Fruit fly (Drosophila melanogaster) whole organism, embryonic: ENCODE data around the gene mAChR-C.
A peak's percentile ranks its signal among the peaks of the same experiment; 100 is the strongest.

Experiments
- Ada2b ChIP-seq: fragments of 200-800 bp; sonication (Bioruptor generic); IDR thresholded peaks from 2 replicates; pipeline ENCODE4 v1.3.6; 2022; ENCODE audit warnings: missing biosample characterization, missing genetic modification characterization
- Adf1 ChIP-seq: fragments of 200-800 bp; sonication (Bioruptor generic); IDR thresholded peaks from 2 replicates; pipeline ENCODE4 v1.3.6; 2022; ENCODE audit warnings: missing biosample characterization, missing genetic modification characterization
- CG10431 ChIP-seq: fragments of 200-800 bp; sonication (Bioruptor generic); optimal IDR thresholded peaks from 3 replicates; lab custom pipeline; 2018; ENCODE audit warnings: missing biosample characterization, mild to moderate bottlenecking, missing genetic modification characterization
- CG10462 ChIP-seq: fragments of 200-800 bp; sonication (Bioruptor generic); optimal IDR thresholded peaks from 2 replicates; lab custom pipeline; 2016; ENCODE audit warnings: missing biosample characterization, missing genetic modification characterization
- CG12104 ChIP-seq: fragments of 200-800 bp; sonication (Bioruptor generic); optimal IDR thresholded peaks from 3 replicates; lab custom pipeline; 2016; ENCODE audit warnings: missing biosample characterization, missing genetic modification characterization
- CG12155 ChIP-seq: fragments of 200-800 bp; sonication (Bioruptor generic); optimal IDR thresholded peaks from 3 replicates; lab custom pipeline; 2016; ENCODE audit warnings: missing biosample characterization, missing genetic modification characterization
- CG14965 ChIP-seq: fragments of 200-800 bp; sonication (Bioruptor generic); optimal IDR thresholded peaks from 2 replicates; lab custom pipeline; 2016; ENCODE audit warnings: missing biosample characterization, missing genetic modification characterization, borderline replicate concordance
- CG15479 ChIP-seq: fragments of 200-800 bp; sonication (Bioruptor generic); optimal IDR thresholded peaks from 3 replicates; lab custom pipeline; 2019; ENCODE audit warnings: missing biosample characterization, mild to moderate bottlenecking, missing genetic modification characterization, moderate library complexity
- CG16813 ChIP-seq: fragments of 200-800 bp; sonication (Bioruptor generic); IDR thresholded peaks from 3 replicates; pipeline ENCODE4 v1.3.6; 2022; ENCODE audit warnings: missing biosample characterization, missing genetic modification characterization; ENCODE audit not compliant: partially characterized antibody
- CG17802 ChIP-seq: fragments of 200-800 bp; sonication (Bioruptor generic); optimal IDR thresholded peaks from 2 replicates; lab custom pipeline; 2018; ENCODE audit warnings: missing biosample characterization, mild to moderate bottlenecking, missing genetic modification characterization, moderate library complexity
- CG18599 ChIP-seq: fragments of 200-800 bp; sonication (Bioruptor generic); optimal IDR thresholded peaks from 3 replicates; lab custom pipeline; 2017; ENCODE audit warnings: missing biosample characterization, missing genetic modification characterization, mild to moderate bottlenecking, moderate library complexity, missing genetic modification reagents
- CG2199 ChIP-seq: fragments of 200-800 bp; sonication (Bioruptor generic); IDR thresholded peaks from 3 replicates; pipeline ENCODE4 v1.3.6; 2022; ENCODE audit warnings: missing biosample characterization, missing genetic modification characterization
- CG7372 ChIP-seq: fragments of 200-800 bp; sonication (Bioruptor generic); IDR thresholded peaks from 2 replicates; pipeline ENCODE4 v1.3.6; 2022; ENCODE audit warnings: missing biosample characterization, missing genetic modification characterization
- CG7987 ChIP-seq: fragments of 200-800 bp; sonication (Bioruptor generic); optimal IDR thresholded peaks from 2 replicates; lab custom pipeline; 2018; ENCODE audit warnings: missing biosample characterization, mild to moderate bottlenecking, missing genetic modification characterization, moderate library complexity
- CG8089 ChIP-seq: fragments of 200-800 bp; sonication (Bioruptor generic); optimal IDR thresholded peaks from 3 replicates; lab custom pipeline; 2016; ENCODE audit warnings: missing biosample characterization, missing genetic modification characterization
- CG8281 ChIP-seq: fragments of 200-800 bp; sonication (Bioruptor generic); optimal IDR thresholded peaks from 2 replicates; lab custom pipeline; 2018; ENCODE audit warnings: missing biosample characterization, mild to moderate bottlenecking, missing genetic modification characterization, moderate library complexity
- CG8359 ChIP-seq: fragments of 200-800 bp; sonication (Bioruptor generic); optimal IDR thresholded peaks from 2 replicates; lab custom pipeline; 2017; ENCODE audit warnings: missing biosample characterization, mild to moderate bottlenecking, missing genetic modification characterization, borderline replicate concordance
- CG8765 ChIP-seq: fragments of 200-800 bp; sonication (Bioruptor generic); IDR thresholded peaks from 2 replicates; pipeline ENCODE4 v1.3.6; 2022; ENCODE audit warnings: missing biosample characterization, missing genetic modification characterization
- CG9932 ChIP-seq: fragments of 200-800 bp; sonication (Bioruptor generic); IDR thresholded peaks from 2 replicates; pipeline ENCODE4 v1.3.6; 2022; ENCODE audit warnings: missing biosample characterization, missing genetic modification characterization
- CrebB ChIP-seq: fragments of 200-800 bp; sonication (Bioruptor generic); optimal IDR thresholded peaks from 3 replicates; lab custom pipeline; 2018; ENCODE audit warnings: missing biosample characterization, mild to moderate bottlenecking, missing genetic modification characterization
- Doc2 ChIP-seq: fragments of 200-800 bp; sonication (Bioruptor generic); IDR thresholded peaks from 2 replicates; pipeline ENCODE4 v1.3.6; 2022; ENCODE audit warnings: missing biosample characterization, missing genetic modification characterization
- E2f1 ChIP-seq: fragments of 200-800 bp; sonication (Bioruptor generic); IDR thresholded peaks from 2 replicates; pipeline ENCODE4 v1.3.6; 2022; ENCODE audit warnings: missing biosample characterization, missing genetic modification characterization
- E2f2 ChIP-seq: fragments of 200-800 bp; sonication (Bioruptor generic); IDR thresholded peaks from 2 replicates; pipeline ENCODE4 v1.3.6; 2022; ENCODE audit warnings: missing biosample characterization, missing genetic modification characterization
- Fer3 ChIP-seq: fragments of 200-800 bp; sonication (Bioruptor generic); optimal IDR thresholded peaks from 2 replicates; lab custom pipeline; 2018; ENCODE audit warnings: missing biosample characterization, mild to moderate bottlenecking, missing genetic modification characterization, moderate library complexity
- Hand ChIP-seq: fragments of 200-800 bp; sonication (Bioruptor generic); optimal IDR thresholded peaks from 2 replicates; lab custom pipeline; 2017; ENCODE audit warnings: mild to moderate bottlenecking, missing biosample characterization, missing genetic modification reagents, missing genetic modification characterization
- NC2α ChIP-seq: fragments of 200-800 bp; sonication (Bioruptor generic); optimal IDR thresholded peaks from 2 replicates; lab custom pipeline; 2016; ENCODE audit warnings: missing biosample characterization, missing genetic modification characterization
- Sin3A ChIP-seq: fragments of >200 bp; optimal IDR thresholded peaks from 2 replicates; lab custom pipeline; 2018
- Six4 ChIP-seq: fragments of 200-800 bp; sonication (Bioruptor generic); optimal IDR thresholded peaks from 2 replicates; lab custom pipeline; 2016; ENCODE audit warnings: missing biosample characterization, missing genetic modification characterization
- Spps ChIP-seq: fragments of 200-800 bp; sonication (Bioruptor generic); optimal IDR thresholded peaks from 2 replicates; lab custom pipeline; 2018; ENCODE audit warnings: missing biosample characterization, mild to moderate bottlenecking, missing genetic modification characterization
- Taf1 ChIP-seq: fragments of 200-800 bp; sonication (Bioruptor generic); IDR thresholded peaks from 2 replicates; pipeline ENCODE4 v1.3.6; 2022; ENCODE audit warnings: missing biosample characterization, missing genetic modification characterization
- ara ChIP-seq: fragments of 200-800 bp; sonication (Bioruptor generic); IDR thresholded peaks from 2 replicates; pipeline ENCODE4 v1.3.6; 2022; ENCODE audit warnings: missing biosample characterization, missing genetic modification characterization
- az2 ChIP-seq: fragments of 200-800 bp; sonication (Bioruptor generic); optimal IDR thresholded peaks from 3 replicates; lab custom pipeline; 2016; ENCODE audit warnings: missing biosample characterization, missing genetic modification characterization
- chinmo ChIP-seq: fragments of 200-800 bp; sonication (Bioruptor generic); IDR thresholded peaks from 4 replicates; pipeline ENCODE4 v1.3.6; 2022; ENCODE audit warnings: missing biosample characterization, missing genetic modification characterization; ENCODE audit not compliant: partially characterized antibody
- ci ChIP-seq: fragments of 200-800 bp; sonication (Bioruptor generic); IDR thresholded peaks from 3 replicates; pipeline ENCODE4 v1.3.6; 2022; ENCODE audit warnings: missing biosample characterization, missing genetic modification characterization
- croc ChIP-seq: fragments of 200-800 bp; sonication (Bioruptor generic); conservative IDR thresholded peaks from 3 replicates; pipeline ENCODE4 v1.3.6; 2022; ENCODE audit warnings: missing biosample characterization, missing genetic modification characterization
- da ChIP-seq: fragments of 200-800 bp; sonication (Bioruptor generic); optimal IDR thresholded peaks from 2 replicates; lab custom pipeline; 2016; ENCODE audit warnings: missing biosample characterization, missing genetic modification characterization
- ems ChIP-seq: fragments of 200-800 bp; sonication (Bioruptor generic); optimal IDR thresholded peaks from 3 replicates; lab custom pipeline; 2016; ENCODE audit warnings: missing biosample characterization, missing genetic modification characterization
- grn ChIP-seq: fragments of 200-800 bp; sonication (Bioruptor generic); optimal IDR thresholded peaks from 3 replicates; lab custom pipeline; 2017; ENCODE audit warnings: missing biosample characterization, missing genetic modification characterization
- hb ChIP-seq: fragments of 200-800 bp; sonication (Bioruptor generic); IDR thresholded peaks from 3 replicates; pipeline ENCODE4 v1.3.6; 2022; ENCODE audit warnings: missing biosample characterization, missing genetic modification characterization; ENCODE audit not compliant: partially characterized antibody
- kah ChIP-seq: fragments of 200-800 bp; sonication (Bioruptor generic); optimal IDR thresholded peaks from 2 replicates; lab custom pipeline; 2018; ENCODE audit warnings: missing biosample characterization, mild to moderate bottlenecking, missing genetic modification characterization
- org-1 ChIP-seq: fragments of 200-800 bp; sonication (Bioruptor generic); optimal IDR thresholded peaks from 2 replicates; lab custom pipeline; 2017; ENCODE audit warnings: missing biosample characterization, missing genetic modification characterization
- pnt ChIP-seq: fragments of 200-800 bp; sonication (Bioruptor generic); optimal IDR thresholded peaks from 3 replicates; lab custom pipeline; 2016; ENCODE audit warnings: missing biosample characterization, missing genetic modification characterization
- schlank ChIP-seq: fragments of 200-800 bp; sonication (Bioruptor generic); optimal IDR thresholded peaks from 2 replicates; lab custom pipeline; 2018; ENCODE audit warnings: missing biosample characterization, mild to moderate bottlenecking, missing genetic modification characterization
- sima ChIP-seq: fragments of 200-800 bp; sonication (Bioruptor generic); optimal IDR thresholded peaks from 2 replicates; lab custom pipeline; 2016; ENCODE audit warnings: missing biosample characterization, missing genetic modification characterization
- slp2 ChIP-seq: fragments of 200-800 bp; sonication (Bioruptor generic); optimal IDR thresholded peaks from 2 replicates; lab custom pipeline; 2016; ENCODE audit warnings: missing biosample characterization, missing genetic modification characterization
- trem ChIP-seq: fragments of 200-800 bp; optimal IDR thresholded peaks from 3 replicates; lab custom pipeline; 2019; ENCODE audit warnings: missing biosample characterization, mild to moderate bottlenecking, missing genetic modification characterization, moderate library complexity
- twi ChIP-seq: fragments of 200-800 bp; optimal IDR thresholded peaks from 2 replicates; lab custom pipeline; 2019; ENCODE audit warnings: missing biosample characterization, mild to moderate bottlenecking, missing genetic modification characterization, moderate library complexity
- tx ChIP-seq: fragments of 200-800 bp; sonication (Bioruptor generic); optimal IDR thresholded peaks from 2 replicates; lab custom pipeline; 2016; ENCODE audit warnings: missing biosample characterization, missing genetic modification characterization
- vfl ChIP-seq: fragments of 200-800 bp; sonication (Bioruptor generic); optimal IDR thresholded peaks from 2 replicates; lab custom pipeline; 2016; ENCODE audit warnings: missing biosample characterization, missing genetic modification characterization
- vvl ChIP-seq: fragments of 200-800 bp; sonication (Bioruptor generic); IDR thresholded peaks from 2 replicates; pipeline ENCODE4 v1.3.6; 2022; ENCODE audit warnings: missing biosample characterization, missing genetic modification characterization

The mAChR-C gene

dm6 chrX:6859756-6860412 is 27.4 kb upstream of the mAChR-C start (continued):
- TF ChIP-seq grn (GFP tag; lab: Kevin White, UChicago): no peak
- peak; percentile 70 for TF ChIP-seq Six4 (GFP tag; lab: Kevin White, UChicago)
- peak; percentile 64 for TF ChIP-seq CG8089 (GFP tag; lab: Kevin White, UChicago)
- peak; percentile 84 for TF ChIP-seq pnt
- no peak for TF ChIP-seq twi
- peak; percentile 79 for TF ChIP-seq CG12155
- peak; percentile 1 for TF ChIP-seq az2 (GFP tag; lab: Kevin White, UChicago)
- TF ChIP-seq CG17802 (tag; lab: Kevin White, UChicago): no peak
- peak; percentile 86 for TF ChIP-seq CG12104 (GFP tag; lab: Kevin White, UChicago)
- TF ChIP-seq da (GFP tag; lab: Kevin White, UChicago): no peak
- no peak for TF ChIP-seq CG14965
- TF ChIP-seq ems (GFP tag; lab: Kevin White, UChicago): peak; percentile 79
- peak; percentile 88 for TF ChIP-seq Adf1 (GFP tag; lab: Robert Waterston, UW)
- peak; percentile 71 for TF ChIP-seq croc (GFP tag; lab: Robert Waterston, UW)
- 0 out of 2 replicates have a peak, but pooled peaks have one; percentile 36 for TF ChIP-seq ara (GFP tag; lab: Robert Waterston, UW)
- TF ChIP-seq CG8359: peak; percentile 59
- no peak for TF ChIP-seq CG15479 (GFP tag; lab: Kevin White, UChicago)
- no peak for TF ChIP-seq E2f2
- TF ChIP-seq Taf1: peak; percentile 59; the same call in 1 of the 2 replicates
- peak; percentile 89 for TF ChIP-seq slp2 (GFP tag; lab: Kevin White, UChicago)
- TF ChIP-seq CG18599 (GFP tag; lab: Kevin White, UChicago): peak; percentile 82
- TF ChIP-seq CG10462 (GFP tag; lab: Kevin White, UChicago): no peak
- TF ChIP-seq kah (GFP tag; lab: Kevin White, UChicago): no peak
- TF ChIP-seq Ada2b (GFP tag; lab: Robert Waterston, UW): peak; percentile 49
- peak; percentile 67; the same call in 1 of the 2 replicates for TF ChIP-seq vvl (GFP tag; lab: Robert Waterston, UW)
- TF ChIP-seq schlank (tag; lab: Kevin White, UChicago): no peak
- TF ChIP-seq CrebB (tag; lab: Kevin White, UChicago): no peak
- TF ChIP-seq chinmo (GFP tag; lab: Robert Waterston, UW): peak; percentile 83; the same call in 2 of the 4 replicates
- TF ChIP-seq trem (tag; lab: Kevin White, UChicago): peak; percentile 54
- TF ChIP-seq CG10431 (GFP tag; lab: Kevin White, UChicago): no peak
- TF ChIP-seq CG9932 (GFP tag; lab: Robert Waterston, UW): peak; percentile 79
- TF ChIP-seq CG16813 (GFP tag; lab: Robert Waterston, UW): no peak
- TF ChIP-seq ci (GFP tag; lab: Robert Waterston, UW): peak; percentile 31; the same call in 1 of the 3 replicates
- peak; percentile 52 for TF ChIP-seq Spps (tag; lab: Kevin White, UChicago)
- no peak for TF ChIP-seq Sin3A
- TF ChIP-seq Doc2 (GFP tag; lab: Robert Waterston, UW): no peak
- peak; percentile 43 for TF ChIP-seq sima
- no peak for TF ChIP-seq tx (GFP tag; lab: Kevin White, UChicago)
- TF ChIP-seq CG7987 (GFP tag; lab: Kevin White, UChicago): peak; percentile 23
- TF ChIP-seq vfl (GFP tag; lab: Kevin White, UChicago): no peak
- peak; percentile 66 for TF ChIP-seq CG8281
- peak; percentile 74 for TF ChIP-seq org-1
- TF ChIP-seq CG2199 (GFP tag; lab: Robert Waterston, UW): no peak
- TF ChIP-seq NC2α: no peak
- no peak for TF ChIP-seq hb (GFP tag; lab: Robert Waterston, UW)
- peak; percentile 65 for TF ChIP-seq E2f1 (GFP tag; lab: Robert Waterston, UW)
- no peak for TF ChIP-seq Hand (GFP tag; lab: Kevin White, UChicago)
- TF ChIP-seq Fer3 (tag; lab: Kevin White, UChicago): peak; percentile 69
- TF ChIP-seq CG7372 (GFP tag; lab: Robert Waterston, UW): peak; percentile 59
- peak; percentile 36; the same call in 1 of the 2 replicates for TF ChIP-seq CG8765
